Fruit fly (Drosophila melanogaster): Measurements from ENCODE around the gene CG43675.

DNA sequence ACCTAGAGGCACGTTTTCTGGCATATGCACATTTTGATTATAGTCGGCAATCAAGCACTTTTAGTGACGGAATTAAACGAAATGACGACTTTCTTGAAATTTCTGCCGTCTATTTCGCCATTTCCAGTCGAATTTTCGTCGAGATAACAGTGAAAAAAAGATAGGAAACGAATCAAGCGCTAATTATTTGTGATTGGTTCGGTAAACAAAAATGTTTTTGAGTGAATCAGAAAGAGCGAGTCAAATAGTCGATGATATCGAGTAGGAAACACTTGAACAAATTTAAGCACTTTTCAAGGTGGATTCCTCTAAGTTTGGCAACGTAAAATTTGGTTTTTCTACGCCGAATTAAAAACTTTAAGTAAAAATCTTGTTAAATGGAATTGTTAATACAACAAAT is 11.7 kb upstream of the CG43675 start:
- TF ChIP-seq CG14711 (tag; optimal IDR thresholded peaks at IDR 0.05) = no peak
- TF ChIP-seq CG12768 (GFP tag; optimal IDR thresholded peaks at IDR 0.05) = no peak
- no peak for TF ChIP-seq CG5204 (GFP tag; optimal IDR thresholded peaks at IDR 0.05)
- no peak for TF ChIP-seq cnc (optimal IDR thresholded peaks at IDR 0.05)
- TF ChIP-seq CG33017 (tag; optimal IDR thresholded peaks at IDR 0.05) = no peak
- peak; percentile 81 for TF ChIP-seq kay (GFP tag; ENCODE audit: borderline replicate concordance)
- TF ChIP-seq Clk (GFP tag; optimal IDR thresholded peaks at IDR 0.05) = no peak
- no peak for TF ChIP-seq toe (GFP tag; optimal IDR thresholded peaks at IDR 0.05)
- TF ChIP-seq Hr96 (GFP tag; optimal IDR thresholded peaks at IDR 0.05) = no peak
- no peak for TF ChIP-seq ovo (GFP tag; optimal IDR thresholded peaks at IDR 0.05)
- no peak for TF ChIP-seq cic (GFP tag; optimal IDR thresholded peaks at IDR 0.05)
- TF ChIP-seq tj (GFP tag; optimal IDR thresholded peaks at IDR 0.05) = no peak
- no peak for TF ChIP-seq Crg-1 (GFP tag; optimal IDR thresholded peaks at IDR 0.05)
- TF ChIP-seq Mnt (GFP tag; optimal IDR thresholded peaks at IDR 0.05) = no peak

Measured in whole organism, adult.